Fruit fly (Drosophila melanogaster): ENCODE results near the gene CG5783.

Gene CG5783

DNA sequence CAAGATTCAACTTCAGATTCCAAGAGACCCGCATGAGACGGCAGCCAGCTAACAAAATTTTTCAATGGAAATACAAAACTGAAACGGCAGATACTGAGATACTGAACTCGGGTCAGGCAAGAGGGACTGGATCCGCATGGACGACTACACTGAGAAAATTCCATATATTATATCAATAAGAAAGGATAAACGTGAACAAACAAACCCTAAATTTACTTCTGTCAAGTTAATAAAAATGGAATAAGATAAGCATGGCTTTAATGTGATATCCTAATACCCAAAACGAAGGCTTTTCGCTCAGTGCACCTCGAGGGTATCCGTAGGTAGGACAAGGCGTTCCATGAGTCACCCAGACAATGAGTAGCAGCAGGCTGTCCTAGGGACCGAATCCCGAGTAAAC lies 10.6 kb upstream of the CG5783 start (continued):
- peak; percentile 92 for TF ChIP-seq CG8632 (GFP tag; optimal IDR thresholded peaks at IDR 0.05)
- TF ChIP-seq CG11762 (GFP tag; optimal IDR thresholded peaks at IDR 0.05; ENCODE audit: insufficient read depth) = peak; percentile 89
- TF ChIP-seq CG6792 (GFP tag; optimal IDR thresholded peaks at IDR 0.05) = peak; percentile 95
- TF ChIP-seq ss (GFP tag; optimal IDR thresholded peaks at IDR 0.05) = peak; percentile 86 to 93
- peak; percentile 88 for TF ChIP-seq CG9139 (GFP tag; optimal IDR thresholded peaks at IDR 0.05)
- peak; percentile 89 for TF ChIP-seq CG1621 (tag; optimal IDR thresholded peaks at IDR 0.05)
- peak; percentile 89 for TF ChIP-seq CG3032 (tag; optimal IDR thresholded peaks at IDR 0.05)
- peak; percentile 94 for TF ChIP-seq CG31627 (GFP tag; optimal IDR thresholded peaks at IDR 0.05)
- TF ChIP-seq Ets21C (GFP tag; optimal IDR thresholded peaks at IDR 0.05) = peak; percentile 89
- peak; percentile 87 for TF ChIP-seq spab (GFP tag; optimal IDR thresholded peaks at IDR 0.05)
- peak; percentile 91 for TF ChIP-seq Ets96B (tag; optimal IDR thresholded peaks at IDR 0.05)
- TF ChIP-seq Hr39 (GFP tag; optimal IDR thresholded peaks at IDR 0.05) = peak; percentile 94
- TF ChIP-seq Eip75B (GFP tag; optimal IDR thresholded peaks at IDR 0.05) = peak; percentile 91
- TF ChIP-seq eg (GFP tag; IDR thresholded peaks at IDR 0.05) = peak; percentile 87
- peak; percentile 91 for TF ChIP-seq achi (GFP tag; optimal IDR thresholded peaks at IDR 0.05)
- TF ChIP-seq Lpt (GFP tag; optimal IDR thresholded peaks at IDR 0.05) = peak; percentile 78
- peak; percentile 75 for TF ChIP-seq Blimp-1 (GFP tag; optimal IDR thresholded peaks at IDR 0.05)
- peak; percentile 95 for TF ChIP-seq acj6 (GFP tag; optimal IDR thresholded peaks at IDR 0.05)
- peak; percentile 90 for TF ChIP-seq Sox15 (GFP tag; optimal IDR thresholded peaks at IDR 0.05)
- TF ChIP-seq CG34406 (GFP tag; optimal IDR thresholded peaks at IDR 0.05) = peak; percentile 92
- TF ChIP-seq CG3919 (GFP tag; optimal IDR thresholded peaks at IDR 0.05) = peak; percentile 95
- TF ChIP-seq svp (GFP tag) = peak; percentile 95
- TF ChIP-seq esn (GFP tag; optimal IDR thresholded peaks at IDR 0.05) = peak; percentile 96
- peak; percentile 69 for TF ChIP-seq fd85E (GFP tag; optimal IDR thresholded peaks at IDR 0.05)

DNA sequence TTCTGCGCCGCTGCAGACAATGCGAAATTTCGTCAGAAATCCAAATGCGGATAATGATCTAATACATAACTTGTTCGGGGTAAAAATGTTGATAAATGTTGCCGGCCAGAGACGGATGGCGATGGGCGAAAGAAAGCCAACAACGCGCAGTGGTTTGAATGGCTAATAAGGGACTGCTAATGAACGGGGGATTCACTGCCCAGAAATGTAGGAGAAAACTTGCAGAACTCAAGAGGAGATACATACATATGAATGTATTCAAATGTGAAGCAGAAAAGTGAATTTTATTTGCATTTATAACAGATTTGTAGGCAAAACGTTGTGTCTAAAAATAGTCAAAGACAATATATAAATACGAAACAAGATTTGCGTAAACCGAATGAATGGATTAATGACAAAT lies 10.0 kb upstream of the CG5783 start:
- TF ChIP-seq CG8119 (GFP tag; IDR thresholded peaks at IDR 0.05) = no peak

DNA sequence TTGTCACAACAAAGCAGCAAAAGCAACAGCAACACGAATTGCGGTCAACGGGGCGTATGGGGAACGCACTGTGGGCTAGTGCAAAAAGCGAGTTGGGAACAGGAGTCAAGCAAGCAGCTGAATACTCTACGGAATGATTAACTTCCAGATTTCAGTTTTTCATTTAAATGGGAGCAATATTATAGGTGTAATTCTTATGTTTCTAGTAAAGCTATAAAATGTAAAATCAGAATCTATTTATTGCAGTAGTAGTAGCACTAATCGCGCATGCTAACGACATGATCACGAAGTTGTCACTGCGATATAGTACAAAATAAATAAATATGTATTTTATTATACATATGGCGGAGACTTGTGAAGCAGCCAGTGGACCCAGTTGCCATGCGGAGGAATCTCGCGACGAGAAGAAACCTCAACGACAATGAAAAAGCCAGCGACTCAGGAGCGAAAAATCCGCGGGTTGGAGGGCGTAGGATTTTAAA lies 9.2 kb upstream of the CG5783 start:
- TF ChIP-seq dsx (GFP tag; optimal IDR thresholded peaks at IDR 0.05; ENCODE audit: poor library complexity, severe bottlenecking) (peak; percentile 52), Sox14 (GFP tag; optimal IDR thresholded peaks at IDR 0.05) (peak; percentile 59), CG11762 (GFP tag; optimal IDR thresholded peaks at IDR 0.05; ENCODE audit: insufficient read depth) (peak; percentile 69), OdsH (GFP tag; optimal IDR thresholded peaks at IDR 0.05) (peak; percentile 71), CG8119 (GFP tag; IDR thresholded peaks at IDR 0.05) (peak; percentile 57), CG16779 (tag; optimal IDR thresholded peaks at IDR 0.05) (peak; percentile 25), CG8319 (GFP tag; optimal IDR thresholded peaks at IDR 0.05) (peak; percentile 64), CG4318 (GFP tag; optimal IDR thresholded peaks at IDR 0.05) (peak; percentile 50), Hr39 (GFP tag; optimal IDR thresholded peaks at IDR 0.05) (peak; percentile 44), cyc (GFP tag; optimal IDR thresholded peaks at IDR 0.05) (peak; percentile 27), CG6808 (GFP tag; optimal IDR thresholded peaks at IDR 0.05) (peak; percentile 76), CG1621 (tag; optimal IDR thresholded peaks at IDR 0.05) (peak; percentile 36), CG10669 (GFP tag; optimal IDR thresholded peaks at IDR 0.05) (peak; percentile 68), Gug (GFP tag; IDR thresholded peaks at IDR 0.05) (no peak), Eip78C (GFP tag) (peak; percentile 89), CG10631 (GFP tag; optimal IDR thresholded peaks at IDR 0.05) (peak; percentile 63), fd85E (GFP tag; optimal IDR thresholded peaks at IDR 0.05) (peak; percentile 33), CG11294 (GFP tag; IDR thresholded peaks at IDR 0.05) (no peak), Eip75B (GFP tag; optimal IDR thresholded peaks at IDR 0.05) (peak; percentile 67), Sox102F (GFP tag; optimal IDR thresholded peaks at IDR 0.05) (peak; percentile 45), net (GFP tag; optimal IDR thresholded peaks at IDR 0.05) (peak; percentile 58), CG6854 (GFP tag; optimal IDR thresholded peaks at IDR 0.05) (no peak), Ets96B (tag; optimal IDR thresholded peaks at IDR 0.05) (peak; percentile 59), CG8632 (GFP tag; optimal IDR thresholded peaks at IDR 0.05) (peak; percentile 66), lz (GFP tag; optimal IDR thresholded peaks at IDR 0.05) (peak; percentile 63), ss (GFP tag; optimal IDR thresholded peaks at IDR 0.05) (peak; percentile 34 to 69), Ets21C (GFP tag; optimal IDR thresholded peaks at IDR 0.05) (peak; percentile 33), CG3919 (GFP tag; optimal IDR thresholded peaks at IDR 0.05) (peak; percentile 57), CG32006 (GFP tag; optimal IDR thresholded peaks at IDR 0.05) (peak; percentile 81), Eip93F (GFP tag; optimal IDR thresholded peaks at IDR 0.05) (peak; percentile 14), salr (GFP tag; optimal IDR thresholded peaks at IDR 0.05) (peak in 1 of 2 experiments; percentile 48), fkh (GFP tag; optimal IDR thresholded peaks at IDR 0.05) (no peak), CG3032 (tag; optimal IDR thresholded peaks at IDR 0.05) (peak; percentile 72), achi (GFP tag; optimal IDR thresholded peaks at IDR 0.05) (peak; percentile 41), spab (GFP tag; optimal IDR thresholded peaks at IDR 0.05) (peak; percentile 64)
